Worm (Caenorhabditis elegans): Measurements from ENCODE around the gene bca-1.

- TF ChIP-seq med-1 (GFP tag; optimal IDR thresholded peaks at IDR 0.05; ENCODE audit: insufficient read depth) (no peak), ref-1 (GFP tag; conservative IDR thresholded peaks at IDR 0.05) (no peak), T22C8.4 (GFP tag; IDR thresholded peaks at IDR 0.05) (no peak), ztf-29 (GFP tag; IDR thresholded peaks at IDR 0.05) (no peak), ztf-23 (GFP tag; IDR thresholded peaks at IDR 0.05) (no peak), cog-1 (tag; optimal IDR thresholded peaks at IDR 0.05) (no peak)
Observed at ce11 chrX:6208463-6208862, 3.9 kb upstream of the bca-1 start, which contains the start of gene C14F11.7.
